Worm (Caenorhabditis elegans): Measurements from ENCODE around the gene lec-4.

- TF ChIP-seq skn-1 (tag; optimal IDR thresholded peaks at IDR 0.05) (no peak), ceh-16 (tag; optimal IDR thresholded peaks at IDR 0.05) (no peak), ceh-82 (tag; optimal IDR thresholded peaks at IDR 0.05) (no peak), mdl-1 (tag; optimal IDR thresholded peaks at IDR 0.05) (no peak), elt-1 (tag; optimal IDR thresholded peaks at IDR 0.05) (no peak), nhr-129 (tag; optimal IDR thresholded peaks at IDR 0.05) (no peak), lin-13 (GFP tag; optimal IDR thresholded peaks at IDR 0.05) (no peak), ama-1 (optimal IDR thresholded peaks at IDR 0.05) (no peak), fos-1 (tag; optimal IDR thresholded peaks at IDR 0.05) (no peak), elt-3 (tag; optimal IDR thresholded peaks at IDR 0.05) (no peak)
Observed at ce11 chrIII:3800934-3801252, 27.8 kb upstream of the lec-4 start.
